Fruit fly (Drosophila melanogaster): ENCODE results near the gene VhaAC39-2.
A peak's percentile ranks its signal among the peaks of the same experiment; 100 is the strongest.

VhaAC39-2 gene

dm6 chr3R:23110724-23111123 is 48.4 kb downstream of the VhaAC39-2 start (continued):
- TF ChIP-seq unpg (GFP tag; optimal IDR thresholded peaks at IDR 0.05) (no peak), CG4854 (GFP tag; optimal IDR thresholded peaks at IDR 0.05) (no peak), Hmr (GFP tag; optimal IDR thresholded peaks at IDR 0.05) (peak; percentile 27), CG13424 (tag; optimal IDR thresholded peaks at IDR 0.05) (peak; percentile 36), CG1529 (GFP tag; optimal IDR thresholded peaks at IDR 0.05) (no peak), CG6175 (GFP tag; IDR thresholded peaks at IDR 0.05) (no peak), CG3838 (GFP tag; optimal IDR thresholded peaks at IDR 0.05) (no peak), Meics (GFP tag; optimal IDR thresholded peaks at IDR 0.05) (peak; percentile 31), PHDP (tag; optimal IDR thresholded peaks at IDR 0.05) (no peak), CG7556 (GFP tag; optimal IDR thresholded peaks at IDR 0.05) (peak; percentile 29), zfh2 (GFP tag; optimal IDR thresholded peaks at IDR 0.05) (peak; percentile 2), kni (GFP tag; optimal IDR thresholded peaks at IDR 0.05) (no peak), CG11695 (GFP tag; IDR thresholded peaks at IDR 0.05) (no peak), row (GFP tag; IDR thresholded peaks at IDR 0.05) (peak; percentile 49; the same call in 2 of the 3 replicates), CG17359 (tag; optimal IDR thresholded peaks at IDR 0.05) (no peak), pho (GFP tag; optimal IDR thresholded peaks at IDR 0.05) (no peak), Ptx1 (GFP tag; IDR thresholded peaks at IDR 0.05) (no peak), Lim3 (GFP tag; IDR thresholded peaks at IDR 0.05) (no peak), Lpt (GFP tag; optimal IDR thresholded peaks at IDR 0.05) (no peak), so (GFP tag; IDR thresholded peaks at IDR 0.05) (no peak), CG13123 (GFP tag; optimal IDR thresholded peaks at IDR 0.05) (no peak), BtbVII (GFP tag; optimal IDR thresholded peaks at IDR 0.05) (peak; percentile 43), pb (GFP tag; optimal IDR thresholded peaks at IDR 0.05) (no peak), CG8290 (GFP tag; optimal IDR thresholded peaks at IDR 0.05) (no peak), CG8290 (tag; optimal IDR thresholded peaks at IDR 0.05) (no peak), ranshi (GFP tag; IDR thresholded peaks at IDR 0.05) (no peak), CG31441 (GFP tag; IDR thresholded peaks at IDR 0.05) (no peak), tll (GFP tag; optimal IDR thresholded peaks at IDR 0.05) (no peak), toy (GFP tag; IDR thresholded peaks at IDR 0.05) (no peak), CG15269 (tag; optimal IDR thresholded peaks at IDR 0.05) (peak; percentile 33), Bdp1 (GFP tag; optimal IDR thresholded peaks at IDR 0.05) (no peak), Nf-YC (tag; optimal IDR thresholded peaks at IDR 0.05) (peak; percentile 12), CG13624 (GFP tag; optimal IDR thresholded peaks at IDR 0.05) (peak; percentile 59), CG8765 (GFP tag; IDR thresholded peaks at IDR 0.05) (no peak), bowl (GFP tag; IDR thresholded peaks at IDR 0.05) (no peak), crc (GFP tag; optimal IDR thresholded peaks at IDR 0.05) (no peak), CG9727 (GFP tag; optimal IDR thresholded peaks at IDR 0.05) (peak; percentile 4), Scr (GFP tag; IDR thresholded peaks at IDR 0.05; ENCODE audit: partially characterized antibody) (no peak), btn (GFP tag; optimal IDR thresholded peaks at IDR 0.05) (no peak), Med (GFP tag) (peak; percentile 86), CG2120 (GFP tag; optimal IDR thresholded peaks at IDR 0.05) (peak; percentile 48), Dbx (GFP tag; IDR thresholded peaks at IDR 0.05) (no peak), Ets65A (GFP tag) (peak; percentile 54), gem (tag; optimal IDR thresholded peaks at IDR 0.05) (peak; percentile 37), CG15073 (GFP tag; optimal IDR thresholded peaks at IDR 0.05) (no peak), Trl (optimal IDR thresholded peaks at IDR 0.05) (no peak), Trl (GFP tag; optimal IDR thresholded peaks at IDR 0.05) (no peak), HmgD (GFP tag; optimal IDR thresholded peaks at IDR 0.05) (no peak), nmo (GFP tag; optimal IDR thresholded peaks at IDR 0.05) (peak; percentile 19), CoRest (tag; optimal IDR thresholded peaks at IDR 0.05) (peak; percentile 22), mam (GFP tag; optimal IDR thresholded peaks at IDR 0.05) (peak; percentile 34), CG7839 (tag; optimal IDR thresholded peaks at IDR 0.05) (peak; percentile 46), CG10462 (GFP tag; optimal IDR thresholded peaks at IDR 0.05) (no peak), B-H1 (GFP tag; IDR thresholded peaks at IDR 0.05) (no peak)

Measured in whole organism, embryonic.